Fruit fly (Drosophila melanogaster): ENCODE measurements around the gene CG44040.
A peak's percentile ranks its signal among the peaks of the same experiment; 100 is the strongest.

The CG44040 gene

DNA sequence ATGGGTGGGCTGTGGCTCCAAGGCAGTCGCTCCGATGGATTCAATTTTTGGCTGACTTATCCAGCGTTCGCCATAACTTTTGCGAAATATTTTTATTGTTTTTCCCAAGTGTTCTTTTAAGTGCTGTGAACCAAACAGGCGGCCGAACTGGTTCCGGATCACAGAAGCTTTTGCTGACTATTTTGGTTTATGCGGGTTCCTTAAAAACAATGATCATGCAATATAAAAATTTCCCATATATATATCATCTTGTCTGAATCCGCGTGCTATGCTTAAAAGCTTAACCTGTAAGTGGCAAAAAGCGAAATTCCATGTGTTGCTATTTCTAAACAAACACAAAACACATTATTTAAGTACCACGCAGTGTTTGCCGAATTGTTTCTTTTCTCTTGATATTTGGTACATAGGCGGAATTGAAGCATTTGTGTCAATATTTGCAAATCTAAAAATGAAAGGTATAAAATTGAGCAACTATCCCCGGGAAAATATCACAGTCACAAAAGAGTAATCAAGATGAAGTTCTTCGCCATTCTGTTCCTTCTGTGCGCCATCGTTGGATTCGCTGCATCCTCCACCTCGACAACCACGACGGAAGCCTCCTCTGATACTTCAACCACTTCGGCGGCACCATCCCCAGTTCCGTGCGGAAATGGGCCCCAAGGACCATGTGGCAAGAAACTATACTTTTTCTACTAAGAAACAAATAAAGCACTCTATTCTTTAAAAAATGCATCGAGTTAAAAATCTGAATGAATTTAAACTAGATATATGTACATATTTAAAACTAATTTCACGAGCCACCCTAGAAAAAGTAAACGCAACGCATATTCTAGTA lies at the start of gene CG44040, which contains the start of gene CG6276 (continued):
- 0 out of 2 replicates have a peak, but pooled peaks have one; percentile 24 for TF ChIP-seq CG15336 (GFP tag; IDR thresholded peaks at IDR 0.05)
- peak; percentile 76 for TF ChIP-seq esn (GFP tag; optimal IDR thresholded peaks at IDR 0.05)
- no peak for TF ChIP-seq CG6276 (GFP tag; optimal IDR thresholded peaks at IDR 0.05)
- peak; percentile 54 for TF ChIP-seq eg (GFP tag; IDR thresholded peaks at IDR 0.05)
- peak; percentile 19 for TF ChIP-seq CG34406 (GFP tag; optimal IDR thresholded peaks at IDR 0.05)
- TF ChIP-seq Sox14 (GFP tag; optimal IDR thresholded peaks at IDR 0.05), result peak; percentile 61
- peak; percentile 16 for TF ChIP-seq CG11902 (GFP tag; optimal IDR thresholded peaks at IDR 0.05)
- TF ChIP-seq salr (GFP tag; optimal IDR thresholded peaks at IDR 0.05), result peak; percentile 40 to 64

DNA sequence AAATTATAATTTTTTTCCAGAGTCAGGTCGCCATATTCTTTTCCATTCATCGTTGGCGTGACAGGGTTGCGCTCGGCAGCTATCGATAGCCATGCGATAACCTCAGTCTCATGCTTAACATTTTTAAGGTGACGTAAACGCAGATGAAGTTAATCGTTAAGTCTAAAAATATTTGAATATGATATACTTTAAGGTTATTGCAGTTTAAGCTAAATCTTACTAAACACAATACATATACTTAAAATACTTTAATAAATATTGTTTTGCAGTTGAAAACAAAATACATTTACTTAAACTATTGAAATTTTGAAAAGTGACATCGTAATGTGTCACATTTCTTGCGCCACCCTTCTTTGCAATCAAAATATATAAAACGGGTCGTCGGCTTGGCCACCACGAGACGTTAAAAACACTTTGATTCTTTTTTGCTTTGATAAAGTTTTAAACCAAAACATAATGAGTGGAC lies 45.0 kb upstream of the CG44040 start, which contains the start of the genes Cp190 and CG4338:
TSS of gene Cp190 (minus strand) at position 84 of the 466 bp plus-strand sequence.
TSS of gene CG4338 (plus strand) at position 365 of the 466 bp plus-strand sequence.
- TF ChIP-seq Gug (GFP tag; IDR thresholded peaks at IDR 0.05) (peak; percentile 94), CG11902 (GFP tag; optimal IDR thresholded peaks at IDR 0.05) (peak; percentile 95), OdsH (GFP tag; optimal IDR thresholded peaks at IDR 0.05) (peak; percentile 98), esn (GFP tag; optimal IDR thresholded peaks at IDR 0.05) (peak; percentile 98), Smox (GFP tag; optimal IDR thresholded peaks at IDR 0.05) (peak; percentile 97), eg (GFP tag; IDR thresholded peaks at IDR 0.05) (peak; percentile 97), Lpt (GFP tag; optimal IDR thresholded peaks at IDR 0.05) (peak; percentile 95), ss (GFP tag; optimal IDR thresholded peaks at IDR 0.05) (peak in 1 of 2 experiments; percentile 97), Blimp-1 (GFP tag; optimal IDR thresholded peaks at IDR 0.05) (peak; percentile 93), CG1621 (tag; optimal IDR thresholded peaks at IDR 0.05) (peak; percentile 93), CG8319 (GFP tag; optimal IDR thresholded peaks at IDR 0.05) (peak; percentile 95), CG34406 (GFP tag; optimal IDR thresholded peaks at IDR 0.05) (peak; percentile 97), fd59A (GFP tag; optimal IDR thresholded peaks at IDR 0.05) (peak; percentile 96), Sox14 (GFP tag; optimal IDR thresholded peaks at IDR 0.05) (peak; percentile 97), achi (GFP tag; optimal IDR thresholded peaks at IDR 0.05) (peak; percentile 98), CG11762 (GFP tag; optimal IDR thresholded peaks at IDR 0.05; ENCODE audit: insufficient read depth) (peak; percentile 93), vri (GFP tag; optimal IDR thresholded peaks at IDR 0.05) (peak; percentile 93), CG11294 (GFP tag; IDR thresholded peaks at IDR 0.05) (peak; percentile 95), Eip75B (GFP tag; optimal IDR thresholded peaks at IDR 0.05) (peak; percentile 96), CG3919 (GFP tag; optimal IDR thresholded peaks at IDR 0.05) (peak; percentile 98), salr (GFP tag; optimal IDR thresholded peaks at IDR 0.05) (peak; percentile 28 to 92), Eip93F (GFP tag; optimal IDR thresholded peaks at IDR 0.05) (no peak), fkh (GFP tag; optimal IDR thresholded peaks at IDR 0.05) (no peak), Hr4 (GFP tag; optimal IDR thresholded peaks at IDR 0.05) (peak; percentile 98), CG32006 (GFP tag; optimal IDR thresholded peaks at IDR 0.05) (peak; percentile 98), CG6276 (GFP tag; optimal IDR thresholded peaks at IDR 0.05) (no peak), Hr39 (GFP tag; optimal IDR thresholded peaks at IDR 0.05) (peak; percentile 93), dsx (GFP tag; optimal IDR thresholded peaks at IDR 0.05; ENCODE audit: poor library complexity, severe bottlenecking) (peak; percentile 97), spab (GFP tag; optimal IDR thresholded peaks at IDR 0.05) (peak; percentile 94), CG31627 (GFP tag; optimal IDR thresholded peaks at IDR 0.05) (peak; percentile 97), CG3032 (tag; optimal IDR thresholded peaks at IDR 0.05) (peak; percentile 99), CG16779 (tag; optimal IDR thresholded peaks at IDR 0.05) (no peak), lz (GFP tag; optimal IDR thresholded peaks at IDR 0.05) (peak; percentile 97), CG10631 (GFP tag; optimal IDR thresholded peaks at IDR 0.05) (no peak), Eip78C (GFP tag) (peak; percentile 99), CG10669 (GFP tag; optimal IDR thresholded peaks at IDR 0.05) (peak; percentile 98), Hr38 (GFP tag; optimal IDR thresholded peaks at IDR 0.05) (no peak), Ets96B (tag; optimal IDR thresholded peaks at IDR 0.05) (peak; percentile 98), Sox15 (GFP tag; optimal IDR thresholded peaks at IDR 0.05) (peak; percentile 96), svp (GFP tag) (peak; percentile 99), fd85E (GFP tag; optimal IDR thresholded peaks at IDR 0.05) (no peak), net (GFP tag; optimal IDR thresholded peaks at IDR 0.05) (peak; percentile 96), CG4318 (GFP tag; optimal IDR thresholded peaks at IDR 0.05) (no peak), CG8632 (GFP tag; optimal IDR thresholded peaks at IDR 0.05) (peak; percentile 97), CG6792 (GFP tag; optimal IDR thresholded peaks at IDR 0.05) (peak; percentile 96)
